Fruit fly (Drosophila melanogaster) whole organism, prepupa: Measurements from ENCODE around the gene CG44098.

Experiments
- Blimp-1 ChIP-seq: fragments of 200-800 bp; sonication (Bioruptor generic); optimal IDR thresholded peaks from 3 replicates; lab custom pipeline; 2017; ENCODE audit warnings: missing biosample characterization, missing genetic modification characterization, mild to moderate bottlenecking, moderate library complexity, missing genetic modification reagents
- CG10669 ChIP-seq: fragments of 200-800 bp; sonication (Bioruptor generic); optimal IDR thresholded peaks from 3 replicates; lab custom pipeline; 2018; ENCODE audit warnings: missing biosample characterization, mild to moderate bottlenecking, missing genetic modification characterization, moderate library complexity
- CG11294 ChIP-seq: fragments of 200-800 bp; sonication (Bioruptor generic); IDR thresholded peaks from 2 replicates; pipeline ENCODE4 v1.3.6; 2022; ENCODE audit warnings: missing biosample characterization, missing genetic modification characterization
- CG15336 ChIP-seq: fragments of 200-800 bp; sonication (Bioruptor generic); IDR thresholded peaks from 2 replicates; pipeline ENCODE4 v1.3.6; 2022; ENCODE audit warnings: missing biosample characterization, missing genetic modification characterization
- CG1621 ChIP-seq: fragments of 200-800 bp; sonication (Bioruptor generic); optimal IDR thresholded peaks from 3 replicates; lab custom pipeline; 2018; ENCODE audit warnings: missing biosample characterization, mild to moderate bottlenecking, missing genetic modification characterization
- CG16779 ChIP-seq: fragments of 200-800 bp; sonication (Bioruptor generic); optimal IDR thresholded peaks from 3 replicates; lab custom pipeline; 2017; ENCODE audit warnings: missing biosample characterization, mild to moderate bottlenecking, missing genetic modification characterization
- CG32006 ChIP-seq: fragments of 200-800 bp; sonication (Bioruptor generic); optimal IDR thresholded peaks from 3 replicates; lab custom pipeline; 2017; ENCODE audit warnings: missing biosample characterization, mild to moderate bottlenecking, missing genetic modification characterization
- CG3919 ChIP-seq: fragments of 200-800 bp; sonication (Bioruptor generic); optimal IDR thresholded peaks from 3 replicates; lab custom pipeline; 2016; ENCODE audit warnings: missing biosample characterization, missing genetic modification characterization
- CG4318 ChIP-seq: fragments of 200-800 bp; sonication (Bioruptor generic); optimal IDR thresholded peaks from 3 replicates; lab custom pipeline; 2017; ENCODE audit warnings: missing biosample characterization, mild to moderate bottlenecking, missing genetic modification characterization
- CG6163 ChIP-seq: fragments of 200-800 bp; sonication (Bioruptor generic); IDR thresholded peaks from 3 replicates; pipeline ENCODE4 v1.3.6; 2022; ENCODE audit warnings: missing biosample characterization, missing genetic modification characterization
- CG6276 ChIP-seq: fragments of 200-800 bp; sonication (Bioruptor generic); optimal IDR thresholded peaks from 2 replicates; lab custom pipeline; 2017; ENCODE audit warnings: missing biosample characterization, mild to moderate bottlenecking, missing genetic modification characterization
- CG6792 ChIP-seq: fragments of 200-800 bp; sonication (Bioruptor generic); optimal IDR thresholded peaks from 3 replicates; lab custom pipeline; 2016; ENCODE audit warnings: missing biosample characterization, missing genetic modification characterization
- CG6808 ChIP-seq: fragments of 200-800 bp; sonication (Bioruptor generic); optimal IDR thresholded peaks from 3 replicates; lab custom pipeline; 2017; ENCODE audit warnings: missing biosample characterization, missing genetic modification characterization, mild to moderate bottlenecking, moderate library complexity, missing genetic modification reagents
- CG8119 ChIP-seq: fragments of 200-800 bp; sonication (Bioruptor generic); IDR thresholded peaks from 3 replicates; pipeline ENCODE4 v1.3.6; 2022; ENCODE audit warnings: missing biosample characterization, missing genetic modification characterization
- CG8319 ChIP-seq: fragments of 200-800 bp; sonication (Bioruptor generic); optimal IDR thresholded peaks from 3 replicates; lab custom pipeline; 2016; ENCODE audit warnings: missing biosample characterization, missing genetic modification characterization
- CG8632 ChIP-seq: fragments of 200-800 bp; sonication (Bioruptor generic); optimal IDR thresholded peaks from 3 replicates; lab custom pipeline; 2016; ENCODE audit warnings: missing biosample characterization, missing genetic modification characterization
- CG9139 ChIP-seq: fragments of 200-800 bp; sonication (Bioruptor generic); optimal IDR thresholded peaks from 3 replicates; lab custom pipeline; 2017; ENCODE audit warnings: missing biosample characterization, mild to moderate bottlenecking, missing genetic modification characterization
- Eip78C ChIP-seq: fragments of 200-800 bp; sonication (Bioruptor generic); peaks from one replicate; lab custom pipeline; 2016; ENCODE audit warnings: missing biosample characterization, missing genetic modification characterization
- Eip93F ChIP-seq: fragments of 200-800 bp; sonication (Bioruptor generic); optimal IDR thresholded peaks from 2 replicates; lab custom pipeline; 2016; ENCODE audit warnings: missing biosample characterization, mild to moderate bottlenecking, missing genetic modification characterization
- Ets96B ChIP-seq: fragments of 200-800 bp; optimal IDR thresholded peaks from 2 replicates; lab custom pipeline; 2019; ENCODE audit warnings: missing biosample characterization, mild to moderate bottlenecking, missing genetic modification characterization, moderate library complexity
- Hr38 ChIP-seq: sonication (Bioruptor generic); optimal IDR thresholded peaks from 2 replicates; lab custom pipeline; 2016; ENCODE audit warnings: missing biosample characterization, missing genetic modification characterization
- Hr4 ChIP-seq: fragments of 200-800 bp; sonication (Bioruptor generic); optimal IDR thresholded peaks from 3 replicates; lab custom pipeline; 2016; ENCODE audit warnings: missing biosample characterization, missing genetic modification characterization
- Lpt ChIP-seq: fragments of 200-800 bp; sonication (Bioruptor generic); optimal IDR thresholded peaks from 3 replicates; lab custom pipeline; 2016; ENCODE audit warnings: missing biosample characterization, missing genetic modification characterization
- Met ChIP-seq: fragments of 200-800 bp; sonication (Bioruptor generic); optimal IDR thresholded peaks from 3 replicates; lab custom pipeline; 2016; ENCODE audit warnings: missing biosample characterization, missing genetic modification characterization
- OdsH ChIP-seq: fragments of 200-800 bp; sonication (Bioruptor generic); optimal IDR thresholded peaks from 3 replicates; lab custom pipeline; 2016; ENCODE audit warnings: missing biosample characterization, missing genetic modification characterization
- Smox ChIP-seq: fragments of 200-800 bp; sonication (Bioruptor generic); optimal IDR thresholded peaks from 3 replicates; lab custom pipeline; 2016; ENCODE audit warnings: missing biosample characterization, missing genetic modification characterization
- Sox102F ChIP-seq: fragments of 200-800 bp; sonication (Bioruptor generic); optimal IDR thresholded peaks from 2 replicates; lab custom pipeline; 2016; ENCODE audit warnings: missing biosample characterization, mild to moderate bottlenecking, missing genetic modification characterization
- Sox15 ChIP-seq: fragments of 200-800 bp; sonication (Bioruptor generic); optimal IDR thresholded peaks from 3 replicates; lab custom pipeline; 2016; ENCODE audit warnings: missing biosample characterization, missing genetic modification characterization
- achi ChIP-seq: fragments of 200-800 bp; sonication (Bioruptor generic); optimal IDR thresholded peaks from 3 replicates; lab custom pipeline; 2016; ENCODE audit warnings: missing biosample characterization, missing genetic modification characterization
- acj6 ChIP-seq: fragments of 200-800 bp; sonication (Bioruptor generic); optimal IDR thresholded peaks from 3 replicates; lab custom pipeline; 2016; ENCODE audit warnings: missing biosample characterization, missing genetic modification characterization
- cyc ChIP-seq: fragments of 200-800 bp; sonication (Bioruptor generic); optimal IDR thresholded peaks from 3 replicates; lab custom pipeline; 2016; ENCODE audit warnings: missing biosample characterization, missing genetic modification characterization
- dsx ChIP-seq: fragments of 200-800 bp; optimal IDR thresholded peaks from 3 replicates; lab custom pipeline; 2019; ENCODE audit warnings: missing biosample characterization, mild to moderate bottlenecking, missing genetic modification characterization, moderate library complexity; ENCODE audit not compliant: poor library complexity, severe bottlenecking
- eg ChIP-seq: fragments of 200-800 bp; sonication (Bioruptor generic); IDR thresholded peaks from 3 replicates; pipeline ENCODE4 v1.3.6; 2022; ENCODE audit warnings: missing biosample characterization, missing genetic modification characterization
- esn ChIP-seq: fragments of 200-800 bp; sonication (Bioruptor generic); optimal IDR thresholded peaks from 2 replicates; lab custom pipeline; 2016; ENCODE audit warnings: missing biosample characterization, mild to moderate bottlenecking, missing genetic modification characterization, moderate library complexity
- fd59A ChIP-seq: fragments of 200-800 bp; sonication (Bioruptor generic); optimal IDR thresholded peaks from 2 replicates; lab custom pipeline; 2017; ENCODE audit warnings: missing biosample characterization, mild to moderate bottlenecking, missing genetic modification characterization, missing genetic modification reagents
- fd85E ChIP-seq: fragments of 200-800 bp; sonication (Bioruptor generic); optimal IDR thresholded peaks from 3 replicates; lab custom pipeline; 2016; ENCODE audit warnings: missing biosample characterization, missing genetic modification characterization
- fkh ChIP-seq: fragments of 200-800 bp; sonication (Bioruptor generic); optimal IDR thresholded peaks from 3 replicates; lab custom pipeline; 2017; ENCODE audit warnings: missing biosample characterization, mild to moderate bottlenecking, missing genetic modification characterization, moderate library complexity
- lz ChIP-seq: fragments of 200-800 bp; sonication (Bioruptor generic); optimal IDR thresholded peaks from 3 replicates; lab custom pipeline; 2016; ENCODE audit warnings: missing biosample characterization, missing genetic modification characterization
- net ChIP-seq: fragments of 200-800 bp; sonication (Bioruptor generic); optimal IDR thresholded peaks from 3 replicates; lab custom pipeline; 2016; ENCODE audit warnings: missing biosample characterization, missing genetic modification characterization
- pdm3 ChIP-seq: fragments of 200-800 bp; sonication (Bioruptor generic); optimal IDR thresholded peaks from 3 replicates; lab custom pipeline; 2016; ENCODE audit warnings: missing biosample characterization, missing genetic modification characterization
- spab ChIP-seq: fragments of 200-800 bp; sonication (Bioruptor generic); optimal IDR thresholded peaks from 2 replicates; lab custom pipeline; 2017; ENCODE audit warnings: missing biosample characterization, mild to moderate bottlenecking, missing genetic modification characterization, missing genetic modification reagents
- ss ChIP-seq, 2 experiments: fragments of 200-800 bp; sonication (Bioruptor generic); optimal IDR thresholded peaks; 2 replicates in 1 of 2; 3 replicates in 1 of 2; lab custom pipeline; 2017 to 2018; ENCODE audit warnings: mild to moderate bottlenecking in 2 of 2, missing biosample characterization in 2 of 2, missing genetic modification characterization in 2 of 2, moderate library complexity in 1 of 2
- svp ChIP-seq: fragments of 200-800 bp; sonication (Bioruptor generic); peaks from one replicate; lab custom pipeline; 2016; ENCODE audit warnings: missing biosample characterization, missing genetic modification characterization

Gene CG44098

DNA sequence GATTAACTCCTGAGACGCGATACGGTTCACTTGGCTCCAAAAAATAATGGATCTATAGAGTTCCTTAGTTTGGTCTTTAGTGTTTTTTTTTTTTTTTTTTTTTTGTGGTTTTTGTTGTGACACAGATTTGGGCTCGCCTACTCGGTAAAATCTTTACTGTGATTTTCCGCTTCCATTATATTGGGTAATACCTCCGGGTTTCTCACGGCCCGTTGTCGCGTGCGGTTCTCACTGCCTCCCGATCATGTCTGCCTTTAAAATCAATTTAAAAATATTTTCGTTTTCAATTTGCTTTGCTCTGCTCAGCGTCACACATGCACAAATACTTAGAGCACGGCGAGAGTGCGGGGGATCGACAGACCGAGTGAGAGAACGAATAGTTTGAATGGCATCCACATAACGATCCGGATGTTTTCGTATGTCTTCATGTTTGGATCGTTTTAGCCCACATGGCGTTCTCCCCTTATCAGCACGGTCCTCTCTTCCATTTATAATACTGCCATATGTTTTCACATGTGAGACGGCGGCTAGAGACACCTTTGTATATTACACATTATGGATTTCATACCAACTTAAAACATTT, 26.7 kb downstream of the CG44098 start:
- TF ChIP-seq CG9139 (GFP tag; lab: Kevin White, UChicago) (no peak), net (no peak), CG6792 (GFP tag; lab: Kevin White, UChicago) (no peak), CG32006 (no peak), Lpt (GFP tag; lab: Kevin White, UChicago) (no peak), CG8632 (GFP tag; lab: Kevin White, UChicago) (no peak), fd85E (GFP tag; lab: Kevin White, UChicago) (no peak), pdm3 (GFP tag; lab: Kevin White, UChicago) (no peak), eg (GFP tag; lab: Robert Waterston, UW) (no peak), Hr4 (no peak), Blimp-1 (GFP tag; lab: Kevin White, UChicago) (no peak), CG6163 (GFP tag; lab: Robert Waterston, UW) (no peak)

DNA sequence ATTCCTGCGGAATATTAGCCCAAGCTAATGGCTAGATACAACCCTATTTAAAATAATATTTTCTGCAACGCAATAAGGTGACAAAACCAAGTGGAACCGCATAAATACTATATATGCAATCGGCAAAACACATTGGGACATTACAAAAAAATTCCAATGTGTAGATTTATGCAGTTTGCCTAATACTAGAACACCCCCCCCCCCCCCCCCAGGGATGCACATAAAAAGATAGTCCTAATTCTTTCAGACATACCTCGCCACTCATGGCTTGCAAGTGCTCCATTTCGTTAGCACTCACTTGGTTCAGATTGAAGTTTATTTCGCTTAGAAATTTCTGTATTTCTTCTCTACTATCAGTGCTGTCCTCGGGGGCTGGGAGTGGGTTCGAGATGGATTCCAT, 27.5 kb downstream of the CG44098 start:
- TF ChIP-seq CG8119 (GFP tag; lab: Robert Waterston, UW) (no peak), ss (GFP tag; optimal IDR thresholded peaks at IDR 0.05; lab: Kevin White, UChicago) (no peak), Smox (GFP tag; lab: Kevin White, UChicago) (no peak), acj6 (GFP tag; lab: Kevin White, UChicago) (no peak), achi (GFP tag; lab: Kevin White, UChicago) (no peak), CG8319 (no peak)

DNA sequence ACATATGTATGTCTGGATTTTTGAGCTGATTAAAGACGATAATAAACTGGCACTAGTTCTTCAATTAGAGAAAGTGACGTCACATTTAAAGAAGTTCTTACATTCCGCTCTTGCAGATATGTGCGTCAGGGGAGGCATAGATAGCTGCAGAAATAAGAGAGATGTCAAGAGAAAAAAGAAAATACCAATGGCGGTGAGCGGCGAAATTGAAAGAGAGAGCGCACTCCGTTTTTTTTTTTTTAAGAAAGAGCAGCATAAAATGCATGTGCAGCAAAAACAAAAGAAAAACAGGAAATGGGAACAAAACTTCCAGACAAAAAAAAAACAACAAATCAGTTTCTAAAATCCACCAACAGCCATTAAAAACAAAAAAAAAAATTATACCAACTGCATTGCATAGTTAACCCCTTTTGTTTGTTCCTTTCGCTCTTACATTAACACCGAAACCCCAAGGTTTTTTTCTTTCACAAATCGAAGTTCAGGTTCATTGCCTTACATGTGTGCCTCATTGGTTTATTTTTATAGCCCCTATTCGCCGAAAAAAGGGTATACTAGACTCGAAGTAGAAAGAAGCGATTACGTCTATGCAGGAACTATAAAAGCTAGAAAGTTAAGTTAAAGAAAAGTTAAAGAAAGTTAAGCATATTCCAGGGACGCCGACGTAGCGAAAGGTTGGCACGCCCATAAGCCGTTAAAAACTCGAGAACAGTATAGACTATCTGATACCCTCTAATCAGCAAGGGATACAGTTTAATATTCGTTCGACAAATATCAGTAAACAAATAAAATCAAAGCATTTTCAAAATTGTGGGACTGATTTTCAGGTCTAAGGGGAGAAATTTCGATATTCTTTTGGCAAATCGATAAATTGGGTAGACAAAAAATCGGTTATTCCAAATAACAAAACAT, 32.2 kb downstream of the CG44098 start:
- TF ChIP-seq CG6163 (GFP tag; lab: Robert Waterston, UW): no peak; the same call in 1 of the 3 replicates
- peak; percentile 91 for TF ChIP-seq CG8119 (GFP tag; lab: Robert Waterston, UW)
- TF ChIP-seq dsx (GFP tag; lab: Kevin White, UChicago): peak; percentile 49
- TF ChIP-seq svp (GFP tag; lab: Kevin White, UChicago): no peak
- peak; percentile 47 for TF ChIP-seq CG1621
- no peak for TF ChIP-seq fkh
- TF ChIP-seq CG11294: no peak
- TF ChIP-seq Eip78C (GFP tag; lab: Kevin White, UChicago): peak; percentile 79
- TF ChIP-seq esn (GFP tag; lab: Kevin White, UChicago): no peak
- no peak for TF ChIP-seq lz (GFP tag; lab: Kevin White, UChicago)
- peak; percentile 25 for TF ChIP-seq CG10669 (GFP tag; lab: Kevin White, UChicago)
- no peak for TF ChIP-seq Blimp-1 (GFP tag; lab: Kevin White, UChicago)
- peak; percentile 17 for TF ChIP-seq achi (GFP tag; lab: Kevin White, UChicago)
- no peak for TF ChIP-seq CG4318 (GFP tag; lab: Kevin White, UChicago)
- peak; percentile 3 for TF ChIP-seq net
- TF ChIP-seq Eip93F (GFP tag; lab: Kevin White, UChicago): peak; percentile 35
- peak; percentile 61 for TF ChIP-seq CG9139 (GFP tag; lab: Kevin White, UChicago)
- TF ChIP-seq cyc (GFP tag; lab: Kevin White, UChicago): no peak
- TF ChIP-seq CG16779 (tag; lab: Kevin White, UChicago): peak; percentile 72
- peak; percentile 17 for TF ChIP-seq CG32006
- peak; percentile 82 to 83 for TF ChIP-seq ss (GFP tag; optimal IDR thresholded peaks at IDR 0.05; lab: Kevin White, UChicago)
- no peak for TF ChIP-seq Hr38 (GFP tag; lab: Kevin White, UChicago)
- peak; percentile 90 for TF ChIP-seq eg (GFP tag; lab: Robert Waterston, UW)
- peak; percentile 64 for TF ChIP-seq spab (GFP tag; lab: Kevin White, UChicago)
- TF ChIP-seq fd59A (GFP tag; lab: Kevin White, UChicago): no peak
- peak; percentile 31 for TF ChIP-seq OdsH (GFP tag; lab: Kevin White, UChicago)
- peak; percentile 28 for TF ChIP-seq Ets96B (tag; lab: Kevin White, UChicago)
- TF ChIP-seq CG3919 (GFP tag; lab: Kevin White, UChicago): peak; percentile 10
- TF ChIP-seq CG8632 (GFP tag; lab: Kevin White, UChicago): peak; percentile 9
- no peak for TF ChIP-seq Sox15 (GFP tag; lab: Kevin White, UChicago)
- TF ChIP-seq CG6808 (GFP tag; lab: Kevin White, UChicago): peak; percentile 80
- TF ChIP-seq Met (GFP tag; lab: Kevin White, UChicago): no peak
- TF ChIP-seq CG15336 (GFP tag; lab: Robert Waterston, UW): peak; percentile 87
- TF ChIP-seq CG6276 (GFP tag; lab: Kevin White, UChicago): peak; percentile 82
- TF ChIP-seq Sox102F (GFP tag; lab: Kevin White, UChicago): peak; percentile 18
- peak; percentile 2 for TF ChIP-seq pdm3 (GFP tag; lab: Kevin White, UChicago)
- TF ChIP-seq Hr4: no peak
